Fruit fly (Drosophila melanogaster): ENCODE measurements around the gene CG17124.

The CG17124 gene

dm6 chr2L:10791343-10791742, 35.2 kb upstream of the CG17124 start (continued):
- TF ChIP-seq eg (GFP tag; IDR thresholded peaks at IDR 0.05) (no peak), CG3919 (GFP tag; optimal IDR thresholded peaks at IDR 0.05) (peak; percentile 60), CG16779 (tag; optimal IDR thresholded peaks at IDR 0.05) (peak; percentile 41), CG31627 (GFP tag; optimal IDR thresholded peaks at IDR 0.05) (peak; percentile 59), CG1621 (tag; optimal IDR thresholded peaks at IDR 0.05) (peak; percentile 14), CG15336 (GFP tag; IDR thresholded peaks at IDR 0.05) (peak; percentile 58), Eip75B (GFP tag; optimal IDR thresholded peaks at IDR 0.05) (peak; percentile 80), CG6792 (GFP tag; optimal IDR thresholded peaks at IDR 0.05) (peak; percentile 62), ss (GFP tag; optimal IDR thresholded peaks at IDR 0.05) (peak in 1 of 2 experiments; percentile 49), Sox102F (GFP tag; optimal IDR thresholded peaks at IDR 0.05) (peak; percentile 68), net (GFP tag; optimal IDR thresholded peaks at IDR 0.05) (peak; percentile 46), lz (GFP tag; optimal IDR thresholded peaks at IDR 0.05) (peak; percentile 74), pdm3 (GFP tag; optimal IDR thresholded peaks at IDR 0.05) (peak; percentile 38), CG32006 (GFP tag; optimal IDR thresholded peaks at IDR 0.05) (peak; percentile 36)

- TF ChIP-seq ss (GFP tag; optimal IDR thresholded peaks at IDR 0.05): no peak
- no peak for TF ChIP-seq Eip75B (GFP tag; optimal IDR thresholded peaks at IDR 0.05)
- no peak for TF ChIP-seq CG3919 (GFP tag; optimal IDR thresholded peaks at IDR 0.05)
- TF ChIP-seq fkh (GFP tag; optimal IDR thresholded peaks at IDR 0.05): no peak
- TF ChIP-seq CG11902 (GFP tag; optimal IDR thresholded peaks at IDR 0.05): no peak
- no peak for TF ChIP-seq CG16779 (tag; optimal IDR thresholded peaks at IDR 0.05)
- TF ChIP-seq CG4318 (GFP tag; optimal IDR thresholded peaks at IDR 0.05): no peak
- no peak for TF ChIP-seq acj6 (GFP tag; optimal IDR thresholded peaks at IDR 0.05)
- no peak for TF ChIP-seq CG6808 (GFP tag; optimal IDR thresholded peaks at IDR 0.05)
- no peak for TF ChIP-seq esn (GFP tag; optimal IDR thresholded peaks at IDR 0.05)
- no peak for TF ChIP-seq CG6276 (GFP tag; optimal IDR thresholded peaks at IDR 0.05)
- TF ChIP-seq CG1621 (tag; optimal IDR thresholded peaks at IDR 0.05): no peak
- no peak for TF ChIP-seq fd85E (GFP tag; optimal IDR thresholded peaks at IDR 0.05)
- TF ChIP-seq dsx (GFP tag; optimal IDR thresholded peaks at IDR 0.05; ENCODE audit: poor library complexity, severe bottlenecking): no peak
- no peak for TF ChIP-seq achi (GFP tag; optimal IDR thresholded peaks at IDR 0.05)
- TF ChIP-seq CG15336 (GFP tag; IDR thresholded peaks at IDR 0.05): no peak
Observed at dm6 chr2L:10789922-10790321, 33.8 kb upstream of the CG17124 start, which contains the start of gene CG31870. TSS of gene CG31870 (plus strand) at chr2L:10790222.

dm6 chr2L:10781252-10781651, 25.1 kb upstream of the CG17124 start:
- TF ChIP-seq CG6854 (GFP tag; optimal IDR thresholded peaks at IDR 0.05) (no peak), Gug (GFP tag; IDR thresholded peaks at IDR 0.05) (no peak), Blimp-1 (GFP tag; optimal IDR thresholded peaks at IDR 0.05) (peak; percentile 38), svp (GFP tag) (no peak), net (GFP tag; optimal IDR thresholded peaks at IDR 0.05) (no peak), achi (GFP tag; optimal IDR thresholded peaks at IDR 0.05) (no peak), acj6 (GFP tag; optimal IDR thresholded peaks at IDR 0.05) (no peak), Hr38 (GFP tag; optimal IDR thresholded peaks at IDR 0.05) (no peak), CG11762 (GFP tag; optimal IDR thresholded peaks at IDR 0.05; ENCODE audit: insufficient read depth) (no peak)

- TF ChIP-seq Ets21C (GFP tag; optimal IDR thresholded peaks at IDR 0.05): no peak
- TF ChIP-seq fkh (GFP tag; optimal IDR thresholded peaks at IDR 0.05): no peak
- TF ChIP-seq CG3919 (GFP tag; optimal IDR thresholded peaks at IDR 0.05): peak; percentile 94
- TF ChIP-seq salr (GFP tag; optimal IDR thresholded peaks at IDR 0.05): no peak
- 0 out of 3 replicates have a peak, but pooled peaks have one; percentile 12 for TF ChIP-seq eg (GFP tag; IDR thresholded peaks at IDR 0.05)
- no peak for TF ChIP-seq CG7368 (GFP tag; optimal IDR thresholded peaks at IDR 0.05)
- TF ChIP-seq CG9139 (GFP tag; optimal IDR thresholded peaks at IDR 0.05): no peak
Observed at dm6 chr2L:10774041-10774440, 17.9 kb upstream of the CG17124 start.
